Worm (Caenorhabditis elegans) whole organism, late embryonic: ENCODE data around the gene Y22D7AL.3.

Experiments
- C38D4.7 ChIP-seq: fragments of 200-800 bp; sonication (Bioruptor generic); optimal IDR thresholded peaks from 2 replicates; lab custom pipeline; 2018; ENCODE audit warnings: mild to moderate bottlenecking, missing genetic modification characterization, moderate library complexity, missing compliant biosample characterization
- F13H6.1 ChIP-seq: sonication (generic microtip); optimal IDR thresholded peaks from 2 replicates; lab custom pipeline; 2016; ENCODE audit warnings: missing genetic modification characterization, missing compliant biosample characterization
- K09A11.1 ChIP-seq: sonication (generic microtip); optimal IDR thresholded peaks from 2 replicates; lab custom pipeline; 2017; ENCODE audit warnings: antibody characterized with exemption, mild to moderate bottlenecking, missing genetic modification characterization, missing compliant biosample characterization; ENCODE audit not compliant: insufficient read depth
- T23F11.4 ChIP-seq: fragments of 200-800 bp; sonication (Bioruptor generic); optimal IDR thresholded peaks from 2 replicates; lab custom pipeline; 2018; ENCODE audit warnings: mild to moderate bottlenecking, missing genetic modification characterization, missing compliant biosample characterization
- Y22D7AL.16 ChIP-seq: sonication (generic microtip); optimal IDR thresholded peaks from 2 replicates; lab custom pipeline; 2016; ENCODE audit warnings: missing genetic modification characterization, missing compliant biosample characterization
- ahr-1 ChIP-seq: sonication (generic microtip); optimal IDR thresholded peaks from 2 replicates; lab custom pipeline; 2016; ENCODE audit warnings: missing genetic modification characterization, missing compliant biosample characterization
- ama-1 ChIP-seq: fragments of 150-350 bp; optimal IDR thresholded peaks from 2 replicates; lab custom pipeline; 2014
- ceh-14 ChIP-seq: sonication (generic microtip); optimal IDR thresholded peaks from 2 replicates; lab custom pipeline; 2016; ENCODE audit warnings: missing genotype, missing genetic modification characterization, missing compliant biosample characterization
- ceh-18 ChIP-seq: sonication (generic microtip); optimal IDR thresholded peaks from 2 replicates; lab custom pipeline; 2016; ENCODE audit warnings: missing genetic modification characterization, missing compliant biosample characterization
- ceh-19 ChIP-seq: fragments of 200-800 bp; sonication (Bioruptor generic); optimal IDR thresholded peaks from 2 replicates; lab custom pipeline; 2018; ENCODE audit warnings: mild to moderate bottlenecking, missing genetic modification characterization, missing compliant biosample characterization
- ceh-24 ChIP-seq: sonication (generic microtip); optimal IDR thresholded peaks from 2 replicates; lab custom pipeline; 2016; ENCODE audit warnings: mild to moderate bottlenecking, missing genetic modification characterization, missing compliant biosample characterization
- ceh-45 ChIP-seq: fragments of 200-800 bp; sonication (Bioruptor generic); IDR thresholded peaks from 2 replicates; pipeline ENCODE4 v1.3.6; 2022; ENCODE audit warnings: missing genetic modification reagents, missing genetic modification characterization, missing compliant biosample characterization
- ceh-48 ChIP-seq: sonication (generic microtip); optimal IDR thresholded peaks from 2 replicates; lab custom pipeline; 2016; ENCODE audit warnings: missing genetic modification characterization, inconsistent platforms, missing compliant biosample characterization
- ceh-6 ChIP-seq: fragments of 200-800 bp; sonication (Bioruptor generic); optimal IDR thresholded peaks from 2 replicates; lab custom pipeline; 2018; ENCODE audit warnings: mild to moderate bottlenecking, missing genetic modification characterization, missing compliant biosample characterization
- ceh-9 ChIP-seq: sonication (generic microtip); optimal IDR thresholded peaks from 2 replicates; lab custom pipeline; 2016; ENCODE audit warnings: mild to moderate bottlenecking, missing genetic modification characterization, inconsistent platforms, missing compliant biosample characterization
- dmd-4 ChIP-seq: sonication (generic microtip); optimal IDR thresholded peaks from 2 replicates; lab custom pipeline; 2016; ENCODE audit warnings: borderline replicate concordance, missing genetic modification characterization, missing compliant biosample characterization
- dve-1 ChIP-seq: sonication (generic microtip); optimal IDR thresholded peaks from 2 replicates; lab custom pipeline; 2017; ENCODE audit warnings: antibody characterized with exemption, mild to moderate bottlenecking, missing genetic modification characterization, missing compliant biosample characterization
- elt-2 ChIP-seq: sonication (generic microtip); optimal IDR thresholded peaks from 2 replicates; lab custom pipeline; 2016; ENCODE audit warnings: missing genetic modification reagents, missing genetic modification characterization, missing compliant biosample characterization
- elt-4 ChIP-seq: sonication (generic microtip); optimal IDR thresholded peaks from 2 replicates; lab custom pipeline; 2016; ENCODE audit warnings: missing genetic modification characterization, missing compliant biosample characterization
- ets-4 ChIP-seq: sonication (generic microtip); optimal IDR thresholded peaks from 2 replicates; lab custom pipeline; 2016; ENCODE audit warnings: missing genetic modification characterization, missing compliant biosample characterization
- eyg-1 ChIP-seq: sonication (generic microtip); optimal IDR thresholded peaks from 2 replicates; lab custom pipeline; 2016; ENCODE audit warnings: missing genotype, missing genetic modification characterization, missing compliant biosample characterization
- fax-1 ChIP-seq: sonication (generic microtip); optimal IDR thresholded peaks from 2 replicates; lab custom pipeline; 2016; ENCODE audit warnings: missing genotype, missing genetic modification characterization, missing compliant biosample characterization
- fkh-10 ChIP-seq: fragments of 150-350 bp; optimal IDR thresholded peaks from 2 replicates; lab custom pipeline; 2014; ENCODE audit warnings: missing biosample characterization, missing genetic modification reagents, missing genetic modification characterization
- fkh-6 ChIP-seq: sonication (generic microtip); optimal IDR thresholded peaks from 2 replicates; lab custom pipeline; 2016; ENCODE audit warnings: missing genetic modification characterization, missing compliant biosample characterization
- gmeb-2 ChIP-seq: sonication (generic microtip); optimal IDR thresholded peaks from 2 replicates; lab custom pipeline; 2016; ENCODE audit warnings: missing genetic modification characterization, inconsistent platforms, missing compliant biosample characterization
- hlh-13 ChIP-seq: fragments of 200-800 bp; sonication (Bioruptor generic); optimal IDR thresholded peaks from 2 replicates; lab custom pipeline; 2018; ENCODE audit warnings: mild to moderate bottlenecking, missing genetic modification characterization, missing compliant biosample characterization
- hlh-15 ChIP-seq: sonication (generic microtip); optimal IDR thresholded peaks from 2 replicates; lab custom pipeline; 2016; ENCODE audit warnings: missing genetic modification characterization, missing compliant biosample characterization
- hlh-6 ChIP-seq: sonication (generic microtip); optimal IDR thresholded peaks from 2 replicates; lab custom pipeline; 2016; ENCODE audit warnings: missing genotype, missing genetic modification characterization, missing compliant biosample characterization
- hlh-8 ChIP-seq: sonication (generic microtip); optimal IDR thresholded peaks from 2 replicates; lab custom pipeline; 2016; ENCODE audit warnings: missing genotype, missing genetic modification characterization, missing compliant biosample characterization
- lim-6 ChIP-seq: sonication (generic microtip); optimal IDR thresholded peaks from 2 replicates; lab custom pipeline; 2016; ENCODE audit warnings: missing genetic modification characterization, missing compliant biosample characterization
- madf-2 ChIP-seq: sonication (generic microtip); optimal IDR thresholded peaks from 2 replicates; lab custom pipeline; 2017; ENCODE audit warnings: missing genetic modification characterization, missing compliant biosample characterization
- mec-3 ChIP-seq: sonication (generic microtip); optimal IDR thresholded peaks from 2 replicates; lab custom pipeline; 2016; ENCODE audit warnings: borderline replicate concordance, missing genetic modification characterization, missing compliant biosample characterization
- nhr-11 ChIP-seq: fragments of 150-350 bp; optimal IDR thresholded peaks from 2 replicates; lab custom pipeline; 2014; ENCODE audit warnings: missing biosample characterization, missing genetic modification characterization
- npax-4 ChIP-seq: sonication (generic microtip); optimal IDR thresholded peaks from 2 replicates; lab custom pipeline; 2016; ENCODE audit warnings: missing genetic modification characterization, missing compliant biosample characterization
- odd-2 ChIP-seq: sonication (generic microtip); optimal IDR thresholded peaks from 2 replicates; lab custom pipeline; 2017; ENCODE audit warnings: antibody characterized with exemption, mild to moderate bottlenecking, missing genetic modification characterization, missing compliant biosample characterization
- pag-3 ChIP-seq: sonication (generic microtip); optimal IDR thresholded peaks from 2 replicates; lab custom pipeline; 2016; ENCODE audit warnings: missing compliant biosample characterization, missing genetic modification characterization, borderline replicate concordance
- pat-9 ChIP-seq: fragments of 200-800 bp; sonication (Bioruptor generic); optimal IDR thresholded peaks from 2 replicates; lab custom pipeline; 2018; ENCODE audit warnings: mild to moderate bottlenecking, missing genetic modification characterization, moderate library complexity, missing compliant biosample characterization
- pha-2 ChIP-seq: sonication (generic microtip); optimal IDR thresholded peaks from 2 replicates; lab custom pipeline; 2017; ENCODE audit warnings: mild to moderate bottlenecking, missing genetic modification characterization, missing compliant biosample characterization
- pros-1 ChIP-seq: fragments of 150-350 bp; optimal IDR thresholded peaks from 2 replicates; lab custom pipeline; 2014; ENCODE audit warnings: missing biosample characterization, missing genetic modification reagents, missing genetic modification characterization
- ref-2 ChIP-seq: sonication (generic microtip); optimal IDR thresholded peaks from 2 replicates; lab custom pipeline; 2016; ENCODE audit warnings: missing genetic modification characterization, missing compliant biosample characterization
- rnt-1 ChIP-seq: sonication (generic microtip); optimal IDR thresholded peaks from 2 replicates; lab custom pipeline; 2016; ENCODE audit warnings: missing genetic modification characterization, missing compliant biosample characterization
- sdc-2 ChIP-seq: sonication (generic microtip); optimal IDR thresholded peaks from 2 replicates; lab custom pipeline; 2016; ENCODE audit warnings: missing genotype, missing genetic modification characterization, missing compliant biosample characterization
- sox-2 ChIP-seq: fragments of 200-800 bp; sonication (Bioruptor generic); IDR thresholded peaks from 2 replicates; pipeline ENCODE4 v1.3.6; 2022; ENCODE audit warnings: missing genetic modification reagents, missing genetic modification characterization, missing compliant biosample characterization
- tbx-2 ChIP-seq: sonication (generic microtip); optimal IDR thresholded peaks from 2 replicates; lab custom pipeline; 2016; ENCODE audit warnings: missing genetic modification characterization, missing compliant biosample characterization
- unc-3 ChIP-seq, 2 experiments: fragments of 200-800 bp in 1 of 2; sonication (Bioruptor generic) in 1 of 2; sonication (generic microtip) in 1 of 2; conservative IDR thresholded peaks in 1 of 2; optimal IDR thresholded peaks in 1 of 2; 2 replicates each; pipeline versions ENCODE4 v1.3.6 to Lab custom; 2016 to 2022; ENCODE audit warnings: missing compliant biosample characterization in 2 of 2, missing genetic modification characterization in 2 of 2, missing genetic modification reagents in 1 of 2
- unc-42 ChIP-seq: sonication (generic microtip); optimal IDR thresholded peaks from 2 replicates; lab custom pipeline; 2016; ENCODE audit warnings: missing genotype, missing genetic modification characterization, missing compliant biosample characterization
- unc-55 ChIP-seq: sonication (generic microtip); optimal IDR thresholded peaks from 2 replicates; lab custom pipeline; 2017; ENCODE audit warnings: missing biosample characterization, missing genetic modification reagents, missing genetic modification characterization
- unc-86 ChIP-seq: sonication (generic microtip); optimal IDR thresholded peaks from 2 replicates; lab custom pipeline; 2016; ENCODE audit warnings: missing genetic modification characterization, missing compliant biosample characterization
- ztf-16 ChIP-seq: sonication (generic microtip); optimal IDR thresholded peaks from 2 replicates; lab custom pipeline; 2017; ENCODE audit warnings: missing genetic modification characterization, missing compliant biosample characterization

The Y22D7AL.3 gene

DNA sequence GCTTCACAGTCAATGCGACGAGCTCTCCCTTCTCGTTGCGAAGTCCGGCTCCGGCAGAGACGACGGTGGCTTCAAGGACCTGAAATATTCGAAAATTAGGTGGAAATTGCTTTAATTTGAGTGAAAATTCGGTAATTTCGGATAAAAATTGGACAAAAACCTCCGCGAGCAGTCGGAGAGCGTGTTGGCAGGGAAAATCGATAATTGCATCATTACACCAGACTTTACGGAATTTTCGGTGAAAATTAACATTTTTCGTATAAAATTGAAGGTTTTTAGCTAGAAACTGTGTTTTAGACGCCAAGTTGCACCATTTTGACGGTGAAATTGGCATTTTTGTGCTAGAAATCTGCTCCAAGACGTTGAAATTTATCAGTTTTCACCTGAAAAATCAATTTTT lies 23.0 kb upstream of the Y22D7AL.3 start:
- TF ChIP-seq ama-1 (lab: Kevin White, UChicago) = no peak
- no peak for TF ChIP-seq ref-2
- TF ChIP-seq unc-55 (GFP tag; lab: Kevin White, UChicago) = no peak
- no peak for TF ChIP-seq ceh-24
- TF ChIP-seq T23F11.4 (GFP tag; lab: Kevin White, UChicago) = no peak
- peak; percentile 45 for TF ChIP-seq ceh-48 (tag; lab: Kevin White, UChicago)
- no peak for TF ChIP-seq ztf-16 (tag; lab: Kevin White, UChicago)
- TF ChIP-seq, all 69 proteins: peak for 1

DNA sequence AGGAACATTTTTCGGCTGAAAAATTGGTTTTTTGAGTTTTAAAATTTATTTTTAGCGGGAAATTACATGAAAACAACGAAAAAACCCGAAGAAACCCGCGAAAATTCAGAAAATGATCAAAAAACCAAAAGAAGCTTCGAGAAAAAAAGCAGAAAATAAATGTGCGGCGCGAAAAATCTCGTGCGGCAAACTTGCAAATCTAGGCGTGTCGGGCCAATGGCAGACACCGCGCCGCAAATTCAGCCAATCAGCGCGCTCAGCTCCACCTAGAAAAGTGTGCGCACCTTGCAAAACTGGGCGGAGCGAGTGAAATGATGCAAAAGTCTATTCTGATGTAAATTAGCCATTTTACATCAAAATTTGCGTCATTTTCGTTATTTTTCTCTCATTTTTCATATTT lies 22.3 kb upstream of the Y22D7AL.3 start, which contains the start of gene Y22D7AL.10:
TSS of gene Y22D7AL.10 (minus strand) at position 15 of the 400 bp plus-strand sequence.
- peak; percentile 74 for TF ChIP-seq gmeb-2 (tag; lab: Kevin White, UChicago)
- peak; percentile 97 for TF ChIP-seq ceh-18 (tag; lab: Kevin White, UChicago)
- peak; percentile 72 for TF ChIP-seq T23F11.4 (GFP tag; lab: Kevin White, UChicago)
- peak; percentile 66 for TF ChIP-seq C38D4.7
- TF ChIP-seq tbx-2 (tag; lab: Kevin White, UChicago) = peak; percentile 97
- peak; percentile 66 for TF ChIP-seq ceh-6 (GFP tag; lab: Kevin White, UChicago)
- peak; percentile 90 for TF ChIP-seq ceh-14 (tag; lab: Kevin White, UChicago)
- peak; percentile 94 for TF ChIP-seq unc-86 (tag; lab: Kevin White, UChicago)
- TF ChIP-seq ceh-24 = peak; percentile 16
- TF ChIP-seq dmd-4 = peak; percentile 41
- 0 out of 2 replicates have a peak, but pooled peaks have one; percentile 63 for TF ChIP-seq ceh-45 (GFP tag; lab: Robert Waterston, UW)
- peak; percentile 57 for TF ChIP-seq lim-6 (tag; lab: Kevin White, UChicago)
- TF ChIP-seq ref-2 = peak; percentile 97
- no peak for TF ChIP-seq elt-4 (tag; lab: Kevin White, UChicago)
- TF ChIP-seq hlh-15 (tag; lab: Kevin White, UChicago) = peak; percentile 7
- peak; percentile 89 for TF ChIP-seq unc-42 (tag; lab: Kevin White, UChicago)
- peak; percentile 83 for TF ChIP-seq dve-1 (tag; lab: Kevin White, UChicago)
- peak; percentile 93 for TF ChIP-seq elt-2 (tag; lab: Kevin White, UChicago)
- TF ChIP-seq sdc-2 (tag; lab: Kevin White, UChicago) = peak; percentile 73
- peak; percentile 91 for TF ChIP-seq pat-9 (tag; lab: Kevin White, UChicago)
- TF ChIP-seq eyg-1 (tag; lab: Kevin White, UChicago) = peak; percentile 83
- TF ChIP-seq Y22D7AL.16 (tag; lab: Kevin White, UChicago) = peak; percentile 20
- peak; percentile 64 for TF ChIP-seq sox-2 (GFP tag; lab: Robert Waterston, UW)
- TF ChIP-seq odd-2 (tag; lab: Kevin White, UChicago) = peak; percentile 45
- peak; percentile 79 for TF ChIP-seq hlh-8 (tag; lab: Kevin White, UChicago)
- TF ChIP-seq hlh-6 = peak; percentile 82
- peak; percentile 87 for TF ChIP-seq ceh-19 (GFP tag; lab: Kevin White, UChicago)
- TF ChIP-seq fax-1 (tag; lab: Kevin White, UChicago) = peak; percentile 80
- TF ChIP-seq madf-2 (tag; lab: Kevin White, UChicago) = peak; percentile 72
- no peak for TF ChIP-seq mec-3 (tag; lab: Kevin White, UChicago)
- peak; percentile 76 for TF ChIP-seq fkh-6 (tag; lab: Kevin White, UChicago)
- TF ChIP-seq ahr-1 (tag; lab: Kevin White, UChicago) = peak; percentile 59
- peak; percentile 96 for TF ChIP-seq rnt-1 (tag; lab: Kevin White, UChicago)
- no peak for TF ChIP-seq ceh-9 (tag; lab: Kevin White, UChicago)
- no peak for TF ChIP-seq nhr-11
- peak; percentile 92 for TF ChIP-seq K09A11.1 (tag; lab: Kevin White, UChicago)
- TF ChIP-seq npax-4 (tag; lab: Kevin White, UChicago) = peak; percentile 36
- TF ChIP-seq fkh-10 (GFP tag; lab: Kevin White, UChicago) = peak; percentile 55
- TF ChIP-seq ceh-48 (tag; lab: Kevin White, UChicago) = peak; percentile 51
- TF ChIP-seq hlh-13 (GFP tag; lab: Kevin White, UChicago) = peak; percentile 28
- peak; percentile 18 for TF ChIP-seq pros-1
- TF ChIP-seq unc-55 (GFP tag; lab: Kevin White, UChicago) = no peak
- TF ChIP-seq ets-4 = peak; percentile 49
- TF ChIP-seq pag-3 = no peak
- TF ChIP-seq pha-2 (tag; lab: Kevin White, UChicago) = peak; percentile 84
- 0 out of 2 replicates have a peak, but pooled peaks have one; percentile 45 for TF ChIP-seq unc-3 (GFP tag; conservative IDR thresholded peaks at IDR 0.05; lab: Robert Waterston, UW)
- peak; percentile 82 for TF ChIP-seq unc-3 (tag; optimal IDR thresholded peaks at IDR 0.05; lab: Kevin White, UChicago)
- peak; percentile 80 for TF ChIP-seq F13H6.1
